Worm (Caenorhabditis elegans) whole organism, late embryonic: Measurements from ENCODE around the gene C05G5.2.

Experiments used
- C38D4.7 ChIP-seq: fragments of 200-800 bp; sonication (Bioruptor generic); optimal IDR thresholded peaks from 2 replicates; lab custom pipeline; 2018; ENCODE audit warnings: mild to moderate bottlenecking, missing genetic modification characterization, moderate library complexity, missing compliant biosample characterization
- F13H6.1 ChIP-seq: sonication (generic microtip); optimal IDR thresholded peaks from 2 replicates; lab custom pipeline; 2016; ENCODE audit warnings: missing genetic modification characterization, missing compliant biosample characterization
- K02D7.2 ChIP-seq: sonication (generic microtip); optimal IDR thresholded peaks from 2 replicates; lab custom pipeline; 2017; ENCODE audit warnings: mild to moderate bottlenecking, missing genetic modification characterization, missing compliant biosample characterization
- K09A11.1 ChIP-seq: sonication (generic microtip); optimal IDR thresholded peaks from 2 replicates; lab custom pipeline; 2017; ENCODE audit warnings: antibody characterized with exemption, mild to moderate bottlenecking, missing genetic modification characterization, missing compliant biosample characterization; ENCODE audit not compliant: insufficient read depth
- Y22D7AL.16 ChIP-seq: sonication (generic microtip); optimal IDR thresholded peaks from 2 replicates; lab custom pipeline; 2016; ENCODE audit warnings: missing genetic modification characterization, missing compliant biosample characterization
- ahr-1 ChIP-seq: sonication (generic microtip); optimal IDR thresholded peaks from 2 replicates; lab custom pipeline; 2016; ENCODE audit warnings: missing genetic modification characterization, missing compliant biosample characterization
- ama-1 ChIP-seq: fragments of 150-350 bp; optimal IDR thresholded peaks from 2 replicates; lab custom pipeline; 2014
- ceh-14 ChIP-seq: sonication (generic microtip); optimal IDR thresholded peaks from 2 replicates; lab custom pipeline; 2016; ENCODE audit warnings: missing genotype, missing genetic modification characterization, missing compliant biosample characterization
- ceh-18 ChIP-seq: sonication (generic microtip); optimal IDR thresholded peaks from 2 replicates; lab custom pipeline; 2016; ENCODE audit warnings: missing genetic modification characterization, missing compliant biosample characterization
- ceh-22 ChIP-seq: sonication (generic microtip); optimal IDR thresholded peaks from 2 replicates; lab custom pipeline; 2017; ENCODE audit warnings: missing biosample characterization, missing genetic modification characterization
- ceh-31 ChIP-seq: sonication (generic microtip); optimal IDR thresholded peaks from 2 replicates; lab custom pipeline; 2016; ENCODE audit warnings: missing genetic modification characterization, missing compliant biosample characterization
- ceh-34 ChIP-seq: sonication (generic microtip); optimal IDR thresholded peaks from 2 replicates; lab custom pipeline; 2016; ENCODE audit warnings: mild to moderate bottlenecking, missing genetic modification characterization, missing compliant biosample characterization
- ceh-45 ChIP-seq: fragments of 200-800 bp; sonication (Bioruptor generic); IDR thresholded peaks from 2 replicates; pipeline ENCODE4 v1.3.6; 2022; ENCODE audit warnings: missing genetic modification reagents, missing genetic modification characterization, missing compliant biosample characterization
- ceh-9 ChIP-seq: sonication (generic microtip); optimal IDR thresholded peaks from 2 replicates; lab custom pipeline; 2016; ENCODE audit warnings: mild to moderate bottlenecking, missing genetic modification characterization, inconsistent platforms, missing compliant biosample characterization
- dmd-4 ChIP-seq: sonication (generic microtip); optimal IDR thresholded peaks from 2 replicates; lab custom pipeline; 2016; ENCODE audit warnings: borderline replicate concordance, missing genetic modification characterization, missing compliant biosample characterization
- elt-2 ChIP-seq: sonication (generic microtip); optimal IDR thresholded peaks from 2 replicates; lab custom pipeline; 2016; ENCODE audit warnings: missing genetic modification reagents, missing genetic modification characterization, missing compliant biosample characterization
- eyg-1 ChIP-seq: sonication (generic microtip); optimal IDR thresholded peaks from 2 replicates; lab custom pipeline; 2016; ENCODE audit warnings: missing genotype, missing genetic modification characterization, missing compliant biosample characterization
- fkh-10 ChIP-seq: fragments of 150-350 bp; optimal IDR thresholded peaks from 2 replicates; lab custom pipeline; 2014; ENCODE audit warnings: missing biosample characterization, missing genetic modification reagents, missing genetic modification characterization
- fkh-6 ChIP-seq: sonication (generic microtip); optimal IDR thresholded peaks from 2 replicates; lab custom pipeline; 2016; ENCODE audit warnings: missing genetic modification characterization, missing compliant biosample characterization
- gmeb-2 ChIP-seq: sonication (generic microtip); optimal IDR thresholded peaks from 2 replicates; lab custom pipeline; 2016; ENCODE audit warnings: missing genetic modification characterization, inconsistent platforms, missing compliant biosample characterization
- hlh-13 ChIP-seq: fragments of 200-800 bp; sonication (Bioruptor generic); optimal IDR thresholded peaks from 2 replicates; lab custom pipeline; 2018; ENCODE audit warnings: mild to moderate bottlenecking, missing genetic modification characterization, missing compliant biosample characterization
- hlh-30 ChIP-seq: sonication (generic microtip); optimal IDR thresholded peaks from 2 replicates; lab custom pipeline; 2017; ENCODE audit warnings: antibody characterized with exemption, missing genetic modification characterization, missing compliant biosample characterization; ENCODE audit not compliant: insufficient read depth
- hlh-8 ChIP-seq: sonication (generic microtip); optimal IDR thresholded peaks from 2 replicates; lab custom pipeline; 2016; ENCODE audit warnings: missing genotype, missing genetic modification characterization, missing compliant biosample characterization
- lim-6 ChIP-seq: sonication (generic microtip); optimal IDR thresholded peaks from 2 replicates; lab custom pipeline; 2016; ENCODE audit warnings: missing genetic modification characterization, missing compliant biosample characterization
- madf-2 ChIP-seq: sonication (generic microtip); optimal IDR thresholded peaks from 2 replicates; lab custom pipeline; 2017; ENCODE audit warnings: missing genetic modification characterization, missing compliant biosample characterization
- nfya-1 ChIP-seq: sonication (generic microtip); optimal IDR thresholded peaks from 2 replicates; lab custom pipeline; 2017; ENCODE audit warnings: missing genetic modification characterization, mild to moderate bottlenecking, missing compliant biosample characterization, antibody characterized with exemption, moderate library complexity
- nhr-232 ChIP-seq: sonication (generic microtip); optimal IDR thresholded peaks from 2 replicates; lab custom pipeline; 2016; ENCODE audit warnings: missing genetic modification characterization, missing compliant biosample characterization
- npax-4 ChIP-seq: sonication (generic microtip); optimal IDR thresholded peaks from 2 replicates; lab custom pipeline; 2016; ENCODE audit warnings: missing genetic modification characterization, missing compliant biosample characterization
- odd-2 ChIP-seq: sonication (generic microtip); optimal IDR thresholded peaks from 2 replicates; lab custom pipeline; 2017; ENCODE audit warnings: antibody characterized with exemption, mild to moderate bottlenecking, missing genetic modification characterization, missing compliant biosample characterization
- pat-9 ChIP-seq: fragments of 200-800 bp; sonication (Bioruptor generic); optimal IDR thresholded peaks from 2 replicates; lab custom pipeline; 2018; ENCODE audit warnings: mild to moderate bottlenecking, missing genetic modification characterization, moderate library complexity, missing compliant biosample characterization
- pha-2 ChIP-seq: sonication (generic microtip); optimal IDR thresholded peaks from 2 replicates; lab custom pipeline; 2017; ENCODE audit warnings: mild to moderate bottlenecking, missing genetic modification characterization, missing compliant biosample characterization
- pha-4 ChIP-seq: fragments of 150-350 bp; optimal IDR thresholded peaks from 2 replicates; lab custom pipeline; 2018; ENCODE audit warnings: missing biosample characterization, missing genetic modification reagents, missing genetic modification characterization
- pqm-1 ChIP-seq: sonication (generic microtip); optimal IDR thresholded peaks from 2 replicates; lab custom pipeline; 2016; ENCODE audit warnings: missing genetic modification characterization, missing compliant biosample characterization
- pros-1 ChIP-seq: fragments of 150-350 bp; optimal IDR thresholded peaks from 2 replicates; lab custom pipeline; 2014; ENCODE audit warnings: missing biosample characterization, missing genetic modification reagents, missing genetic modification characterization
- sdc-2 ChIP-seq: sonication (generic microtip); optimal IDR thresholded peaks from 2 replicates; lab custom pipeline; 2016; ENCODE audit warnings: missing genotype, missing genetic modification characterization, missing compliant biosample characterization
- sox-2 ChIP-seq: fragments of 200-800 bp; sonication (Bioruptor generic); IDR thresholded peaks from 2 replicates; pipeline ENCODE4 v1.3.6; 2022; ENCODE audit warnings: missing genetic modification reagents, missing genetic modification characterization, missing compliant biosample characterization
- sox-4 ChIP-seq: sonication (generic microtip); optimal IDR thresholded peaks from 2 replicates; lab custom pipeline; 2017; ENCODE audit warnings: mild to moderate bottlenecking, missing genetic modification characterization, inconsistent platforms, missing compliant biosample characterization
- syd-9 ChIP-seq: sonication (generic microtip); optimal IDR thresholded peaks from 2 replicates; lab custom pipeline; 2016; ENCODE audit warnings: mild to moderate bottlenecking, missing genetic modification characterization, moderate library complexity, missing compliant biosample characterization
- tbx-2 ChIP-seq: sonication (generic microtip); optimal IDR thresholded peaks from 2 replicates; lab custom pipeline; 2016; ENCODE audit warnings: missing genetic modification characterization, missing compliant biosample characterization
- ttx-3 ChIP-seq: sonication (generic microtip); optimal IDR thresholded peaks from 2 replicates; lab custom pipeline; 2016; ENCODE audit warnings: missing genetic modification reagents, missing genetic modification characterization, missing compliant biosample characterization
- unc-55 ChIP-seq: sonication (generic microtip); optimal IDR thresholded peaks from 2 replicates; lab custom pipeline; 2017; ENCODE audit warnings: missing biosample characterization, missing genetic modification reagents, missing genetic modification characterization
- unc-86 ChIP-seq: sonication (generic microtip); optimal IDR thresholded peaks from 2 replicates; lab custom pipeline; 2016; ENCODE audit warnings: missing genetic modification characterization, missing compliant biosample characterization
- zip-5 ChIP-seq: sonication (generic microtip); optimal IDR thresholded peaks from 2 replicates; lab custom pipeline; 2016; ENCODE audit warnings: missing genetic modification characterization, missing compliant biosample characterization
- ztf-16 ChIP-seq: sonication (generic microtip); optimal IDR thresholded peaks from 2 replicates; lab custom pipeline; 2017; ENCODE audit warnings: missing genetic modification characterization, missing compliant biosample characterization

The C05G5.2 gene

DNA sequence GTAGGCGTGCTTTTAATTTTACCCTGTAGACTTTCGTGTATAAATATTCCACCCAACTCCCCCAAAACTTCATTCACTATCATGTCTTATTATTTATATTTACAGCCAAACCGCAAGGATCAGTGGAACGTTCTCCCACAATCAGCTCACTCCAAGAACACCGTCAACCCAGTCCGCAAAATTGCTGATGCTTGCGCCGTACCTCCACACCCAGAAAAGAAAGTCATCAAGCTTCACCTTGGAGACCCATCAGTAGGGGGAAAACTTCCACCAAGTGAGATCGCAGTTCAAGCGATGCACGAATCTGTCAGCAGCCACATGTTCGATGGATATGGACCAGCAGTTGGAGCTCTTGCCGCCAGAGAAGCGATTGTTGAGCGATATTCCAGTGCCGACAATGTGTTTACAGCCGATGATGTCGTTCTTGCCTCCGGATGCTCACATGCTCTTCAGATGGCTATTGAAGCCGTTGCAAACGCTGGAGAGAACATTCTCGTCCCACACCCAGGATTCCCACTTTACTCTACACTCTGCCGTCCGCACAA, 44.2 kb downstream of the C05G5.2 start:
- TF ChIP-seq eyg-1 (tag; lab: Kevin White, UChicago) (no peak), nhr-232 (no peak), ceh-22 (tag; lab: Kevin White, UChicago) (no peak), gmeb-2 (tag; lab: Kevin White, UChicago) (no peak), ceh-9 (tag; lab: Kevin White, UChicago) (no peak), Y22D7AL.16 (tag; lab: Kevin White, UChicago) (no peak), ama-1 (no peak), npax-4 (tag; lab: Kevin White, UChicago) (no peak), zip-5 (tag; lab: Kevin White, UChicago) (no peak), ahr-1 (tag; lab: Kevin White, UChicago) (no peak), K02D7.2 (tag; lab: Kevin White, UChicago) (no peak), K09A11.1 (tag; lab: Kevin White, UChicago) (no peak), ztf-16 (tag; lab: Kevin White, UChicago) (no peak), hlh-13 (GFP tag; lab: Kevin White, UChicago) (no peak), ceh-34 (no peak), sox-2 (GFP tag; lab: Robert Waterston, UW) (no peak), ceh-14 (no peak)

DNA sequence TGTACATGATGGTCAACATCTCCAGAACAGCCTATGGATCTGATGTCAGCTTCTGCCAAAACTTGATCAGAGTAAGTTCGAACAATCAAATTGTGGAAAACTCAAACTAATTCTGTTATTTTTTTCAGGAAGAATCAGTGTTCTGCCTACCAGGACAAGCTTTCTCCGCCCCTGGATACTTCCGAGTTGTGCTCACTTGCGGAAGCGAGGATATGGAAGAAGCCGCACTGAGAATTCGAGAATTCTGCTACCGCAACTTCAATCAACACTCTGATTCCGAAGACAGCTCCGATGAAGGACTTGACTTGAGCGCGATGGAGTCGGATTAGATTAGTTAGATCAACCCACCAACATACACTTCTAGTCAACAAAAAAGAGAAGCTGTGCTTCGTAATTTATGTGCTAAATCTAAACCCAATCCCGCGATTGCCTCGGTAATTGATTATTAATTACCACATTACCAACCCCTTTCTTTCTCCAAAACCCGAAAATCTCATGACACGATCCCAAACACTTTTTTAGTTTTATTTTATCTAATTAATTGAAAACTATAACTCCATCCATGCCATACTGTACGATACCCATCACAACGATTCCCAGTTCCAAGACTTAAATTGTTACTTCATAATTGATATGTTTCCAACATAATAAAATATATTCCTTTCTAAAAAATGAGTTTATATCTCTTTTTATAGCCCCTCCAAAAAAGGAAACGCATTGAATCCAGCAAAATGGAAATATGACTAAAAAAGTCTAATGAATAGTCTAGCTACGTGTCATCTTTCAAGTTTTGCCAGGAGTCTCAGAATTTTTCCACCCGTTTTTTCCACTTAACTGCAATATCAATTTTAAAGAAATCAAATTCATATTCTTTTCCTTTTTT, 45.5 kb downstream of the C05G5.2 start:
- no peak for TF ChIP-seq sox-2 (GFP tag; lab: Robert Waterston, UW)
- TF ChIP-seq ceh-34, result no peak
- no peak for TF ChIP-seq fkh-6 (tag; lab: Kevin White, UChicago)
- TF ChIP-seq dmd-4 (tag; lab: Kevin White, UChicago), result no peak
- TF ChIP-seq nfya-1, result no peak
- TF ChIP-seq tbx-2 (tag; lab: Kevin White, UChicago), result no peak
- no peak for TF ChIP-seq pat-9 (tag; lab: Kevin White, UChicago)
- no peak for TF ChIP-seq ttx-3
- no peak for TF ChIP-seq hlh-30
- no peak for TF ChIP-seq unc-55
- TF ChIP-seq unc-86, result no peak
- TF ChIP-seq C38D4.7, result no peak
- no peak for TF ChIP-seq ama-1

DNA sequence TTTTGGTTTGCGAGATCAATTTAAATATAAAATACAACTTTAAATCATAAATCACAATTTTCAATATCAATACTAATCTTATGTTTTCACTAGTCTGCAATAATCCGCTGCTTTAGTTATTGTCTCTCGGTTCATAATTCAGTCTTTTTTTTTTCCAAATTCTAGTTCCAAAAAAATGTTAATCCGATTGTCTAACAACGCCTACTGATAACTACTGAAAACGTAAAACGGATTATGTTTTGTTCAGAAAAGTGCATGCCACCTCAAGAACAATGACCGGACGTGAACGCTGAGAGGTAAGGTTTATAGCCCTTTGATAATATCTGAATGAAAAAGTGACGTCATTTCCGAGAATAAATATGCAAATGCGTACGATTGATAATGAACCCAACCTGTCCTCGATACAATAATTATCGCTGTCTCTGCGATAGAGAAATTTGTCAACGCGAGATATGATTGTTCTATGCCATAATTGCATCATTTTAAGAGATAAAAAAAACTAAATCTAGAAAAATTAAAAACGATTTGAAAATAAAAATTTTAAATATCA, 46.2 kb downstream of the C05G5.2 start, which contains the start of gene sprr-2:
TSS of gene sprr-2 (plus strand) at position 248 of the 550 bp plus-strand sequence.
- TF ChIP-seq hlh-8 (tag; lab: Kevin White, UChicago), result no peak
- no peak for TF ChIP-seq pqm-1 (tag; lab: Kevin White, UChicago)
- TF ChIP-seq nhr-232, result no peak
- peak; percentile 96 for TF ChIP-seq elt-2 (tag; lab: Kevin White, UChicago)
- no peak for TF ChIP-seq zip-5 (tag; lab: Kevin White, UChicago)
- no peak for TF ChIP-seq odd-2
- TF ChIP-seq sdc-2 (tag; lab: Kevin White, UChicago), result no peak
- TF ChIP-seq ceh-31 (tag; lab: Kevin White, UChicago), result no peak

DNA sequence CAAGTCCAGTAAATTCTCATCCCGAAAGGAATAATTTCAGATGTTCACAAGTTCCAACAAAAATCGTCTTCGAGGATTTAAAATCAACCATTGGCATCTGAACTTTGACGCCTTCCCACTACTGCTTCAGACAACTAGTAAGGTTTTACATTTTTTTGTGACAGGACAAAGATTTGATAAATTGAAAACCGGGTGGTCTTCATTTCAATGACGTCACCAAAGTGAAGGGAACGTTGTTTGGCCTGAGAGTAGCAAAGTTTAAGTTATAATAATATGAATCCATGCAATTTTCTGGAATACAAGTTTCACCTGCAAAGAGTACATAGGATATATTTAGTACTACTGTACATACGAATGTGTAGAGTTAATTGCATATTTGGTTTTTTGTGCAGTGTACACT, 47.1 kb downstream of the C05G5.2 start:
- TF ChIP-seq pros-1 (tag; lab: Kevin White, UChicago), result no peak
- no peak for TF ChIP-seq pha-2 (tag; lab: Kevin White, UChicago)
- no peak for TF ChIP-seq ahr-1 (tag; lab: Kevin White, UChicago)
- no peak for TF ChIP-seq madf-2 (tag; lab: Kevin White, UChicago)
- TF ChIP-seq dmd-4 (tag; lab: Kevin White, UChicago), result no peak
- TF ChIP-seq hlh-13 (GFP tag; lab: Kevin White, UChicago), result no peak
- TF ChIP-seq ceh-45 (GFP tag; lab: Robert Waterston, UW), result no peak
- TF ChIP-seq hlh-8 (tag; lab: Kevin White, UChicago), result no peak
- TF ChIP-seq fkh-10, result no peak
- no peak for TF ChIP-seq nhr-232
- no peak for TF ChIP-seq gmeb-2 (tag; lab: Kevin White, UChicago)
- no peak for TF ChIP-seq syd-9 (tag; lab: Kevin White, UChicago)
- no peak for TF ChIP-seq sox-4 (tag; lab: Kevin White, UChicago)
- no peak for TF ChIP-seq ceh-18 (tag; lab: Kevin White, UChicago)
- no peak for TF ChIP-seq F13H6.1
- no peak for TF ChIP-seq lim-6 (tag; lab: Kevin White, UChicago)
- no peak for TF ChIP-seq pha-4 (tag; lab: Kevin White, UChicago)
- TF ChIP-seq ceh-22 (tag; lab: Kevin White, UChicago), result no peak
